Worm (Caenorhabditis elegans): ENCODE data around the gene T20B12.3.

DNA sequence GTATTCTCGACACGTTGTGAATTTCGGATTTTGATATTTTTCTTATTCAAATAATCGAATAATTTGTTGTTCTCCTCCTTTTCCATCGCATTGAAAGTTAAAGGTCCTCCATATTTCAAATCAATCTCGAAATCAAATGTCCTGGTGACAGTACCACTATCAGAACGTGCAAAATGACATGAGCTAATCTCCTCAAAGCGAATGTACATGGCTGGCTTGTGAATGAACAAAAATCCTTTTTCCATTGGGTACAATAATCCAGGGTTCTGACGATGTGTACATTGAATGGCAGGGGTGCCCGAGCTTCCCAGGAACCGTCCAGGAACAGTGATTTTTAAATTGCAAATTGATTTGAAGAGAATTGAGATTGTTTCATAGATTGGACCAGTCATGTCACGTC, 1.8 kb upstream of the T20B12.3 start:
- TF ChIP-seq sea-1 (GFP tag; conservative IDR thresholded peaks at IDR 0.05), result no peak
- no peak for TF ChIP-seq ama-1 (optimal IDR thresholded peaks at IDR 0.05)
- no peak for TF ChIP-seq hmg-4 (GFP tag; optimal IDR thresholded peaks at IDR 0.05)
- no peak for TF ChIP-seq F13C5.2 (tag; optimal IDR thresholded peaks at IDR 0.05)
- no peak for TF ChIP-seq ceh-36 (tag; optimal IDR thresholded peaks at IDR 0.05)
- no peak for TF ChIP-seq flt-1 (GFP tag; IDR thresholded peaks at IDR 0.05)
